Fruit fly (Drosophila melanogaster): ENCODE data around the gene Nha2.

Gene Nha2

dm6 chr3R:23028506-23028905 lies 30.2 kb upstream of the Nha2 start (continued):
- TF ChIP-seq CG1529 (GFP tag; optimal IDR thresholded peaks at IDR 0.05) (no peak), CG3995 (GFP tag; optimal IDR thresholded peaks at IDR 0.05) (no peak), Hsf (GFP tag; optimal IDR thresholded peaks at IDR 0.05) (peak; percentile 59), CG12219 (GFP tag; optimal IDR thresholded peaks at IDR 0.05) (peak; percentile 7), Oaz (GFP tag; IDR thresholded peaks at IDR 0.05) (peak; percentile 41; the same call in 1 of the 2 replicates), CkIIα-i1 (GFP tag; IDR thresholded peaks at IDR 0.05) (no peak), luna (GFP tag; optimal IDR thresholded peaks at IDR 0.05) (peak; percentile 54), sim (GFP tag; IDR thresholded peaks at IDR 0.05) (no peak), ems (GFP tag; optimal IDR thresholded peaks at IDR 0.05) (peak; percentile 38), usp (GFP tag; optimal IDR thresholded peaks at IDR 0.05) (no peak), lmd (GFP tag; IDR thresholded peaks at IDR 0.05) (peak; percentile 94), hkb (optimal IDR thresholded peaks at IDR 0.05) (no peak), hkb (GFP tag; IDR thresholded peaks at IDR 0.05) (no peak), CG33213 (GFP tag; optimal IDR thresholded peaks at IDR 0.05) (no peak), ap (GFP tag; IDR thresholded peaks at IDR 0.05) (no peak; the same call in 1 of the 2 replicates), CG33557 (GFP tag; optimal IDR thresholded peaks at IDR 0.05) (no peak), cas (GFP tag; IDR thresholded peaks at IDR 0.05) (peak; percentile 58; the same call in 1 of the 2 replicates), bowl (GFP tag; IDR thresholded peaks at IDR 0.05) (no peak), CG1603 (tag; optimal IDR thresholded peaks at IDR 0.05) (peak; percentile 58), stc (GFP tag; IDR thresholded peaks at IDR 0.05) (peak; percentile 48; the same call in 1 of the 2 replicates), lov (optimal IDR thresholded peaks at IDR 0.05) (no peak), lov (GFP tag; IDR thresholded peaks at IDR 0.05) (no peak), Doc3 (GFP tag; IDR thresholded peaks at IDR 0.05; ENCODE audit: partially characterized antibody) (no peak), caup (GFP tag; optimal IDR thresholded peaks at IDR 0.05; ENCODE audit: severe bottlenecking) (peak; percentile 40), TFAM (GFP tag; optimal IDR thresholded peaks at IDR 0.05) (no peak), CG13894 (tag; optimal IDR thresholded peaks at IDR 0.05) (no peak), CoRest (tag; optimal IDR thresholded peaks at IDR 0.05) (peak; percentile 50), zfh2 (GFP tag; optimal IDR thresholded peaks at IDR 0.05) (peak; percentile 75), Meics (GFP tag; optimal IDR thresholded peaks at IDR 0.05) (peak; percentile 64), CG12659 (GFP tag; optimal IDR thresholded peaks at IDR 0.05) (peak; percentile 7), Sox102F (GFP tag; optimal IDR thresholded peaks at IDR 0.05) (peak; percentile 27), croc (GFP tag; conservative IDR thresholded peaks at IDR 0.05) (no peak), YL-1 (GFP tag; optimal IDR thresholded peaks at IDR 0.05) (no peak), mirr (GFP tag; optimal IDR thresholded peaks at IDR 0.05) (peak; percentile 35), onecut (GFP tag; IDR thresholded peaks at IDR 0.05) (no peak), dati (GFP tag; IDR thresholded peaks at IDR 0.05) (no peak), CG7357 (GFP tag; IDR thresholded peaks at IDR 0.05) (peak; percentile 56; the same call in 1 of the 3 replicates), CG17359 (tag; optimal IDR thresholded peaks at IDR 0.05) (no peak), CG10959 (GFP tag; IDR thresholded peaks at IDR 0.05) (no peak), Dll (GFP tag; IDR thresholded peaks at IDR 0.05; ENCODE audit: partially characterized antibody) (no peak), chn (GFP tag; optimal IDR thresholded peaks at IDR 0.05) (peak; percentile 26), Usf (GFP tag; optimal IDR thresholded peaks at IDR 0.05) (no peak), CG6254 (GFP tag; optimal IDR thresholded peaks at IDR 0.05) (no peak), Max (GFP tag; optimal IDR thresholded peaks at IDR 0.05) (no peak), CG1792 (GFP tag; optimal IDR thresholded peaks at IDR 0.05) (peak; percentile 14), D19B (GFP tag; optimal IDR thresholded peaks at IDR 0.05) (peak; percentile 40), fd96Cb (tag; optimal IDR thresholded peaks at IDR 0.05) (peak; percentile 11), sens (GFP tag) (peak; percentile 81), ranshi (GFP tag; IDR thresholded peaks at IDR 0.05) (peak; percentile 53; the same call in 1 of the 2 replicates), CG3847 (GFP tag; IDR thresholded peaks at IDR 0.05) (peak; percentile 76), peb (GFP tag; IDR thresholded peaks at IDR 0.05) (no peak), tx (GFP tag; optimal IDR thresholded peaks at IDR 0.05) (peak; percentile 19), slp2 (GFP tag; optimal IDR thresholded peaks at IDR 0.05) (peak; percentile 51)

Measured in whole organism, embryonic.